Worm (Caenorhabditis elegans): ENCODE results near the gene kle-2.

DNA sequence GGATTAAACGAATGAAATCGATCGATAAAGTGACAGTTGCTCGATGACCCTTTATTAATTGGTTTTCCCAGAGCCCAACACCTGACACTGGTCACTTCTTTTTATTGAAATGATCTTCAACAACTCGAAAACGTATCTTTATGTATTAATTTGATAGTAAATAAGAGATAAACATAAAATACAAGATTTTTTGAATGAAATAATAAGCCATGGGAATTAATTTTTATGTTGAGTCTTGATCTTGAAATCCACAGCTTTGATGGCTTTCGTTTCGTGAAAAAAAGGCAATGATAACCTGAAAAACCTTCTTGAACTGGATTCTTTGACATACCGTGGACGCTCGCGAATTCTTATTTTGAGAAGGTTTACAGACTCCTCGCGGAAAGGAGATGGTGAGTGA is 34.0 kb upstream of the kle-2 start, which contains the start of gene pcp-5:
- no peak for TF ChIP-seq F37B4.10 (GFP tag; IDR thresholded peaks at IDR 0.05)
- no peak for TF ChIP-seq ztf-26 (tag; optimal IDR thresholded peaks at IDR 0.05)
- TF ChIP-seq nhr-90 (tag; optimal IDR thresholded peaks at IDR 0.05), result no peak
- no peak for TF ChIP-seq hrde-1 (tag; optimal IDR thresholded peaks at IDR 0.05; ENCODE audit: borderline replicate concordance)
- TF ChIP-seq nhr-27 (tag; optimal IDR thresholded peaks at IDR 0.05), result no peak
- TF ChIP-seq unc-62 (GFP tag; optimal IDR thresholded peaks at IDR 0.05), result no peak
- no peak for TF ChIP-seq die-1 (tag; optimal IDR thresholded peaks at IDR 0.05)
- no peak for TF ChIP-seq xnd-1 (tag; optimal IDR thresholded peaks at IDR 0.05)

Data from whole organism, young adult.